Fruit fly (Drosophila melanogaster): ENCODE measurements around the gene CG17292.

The CG17292 gene

DNA sequence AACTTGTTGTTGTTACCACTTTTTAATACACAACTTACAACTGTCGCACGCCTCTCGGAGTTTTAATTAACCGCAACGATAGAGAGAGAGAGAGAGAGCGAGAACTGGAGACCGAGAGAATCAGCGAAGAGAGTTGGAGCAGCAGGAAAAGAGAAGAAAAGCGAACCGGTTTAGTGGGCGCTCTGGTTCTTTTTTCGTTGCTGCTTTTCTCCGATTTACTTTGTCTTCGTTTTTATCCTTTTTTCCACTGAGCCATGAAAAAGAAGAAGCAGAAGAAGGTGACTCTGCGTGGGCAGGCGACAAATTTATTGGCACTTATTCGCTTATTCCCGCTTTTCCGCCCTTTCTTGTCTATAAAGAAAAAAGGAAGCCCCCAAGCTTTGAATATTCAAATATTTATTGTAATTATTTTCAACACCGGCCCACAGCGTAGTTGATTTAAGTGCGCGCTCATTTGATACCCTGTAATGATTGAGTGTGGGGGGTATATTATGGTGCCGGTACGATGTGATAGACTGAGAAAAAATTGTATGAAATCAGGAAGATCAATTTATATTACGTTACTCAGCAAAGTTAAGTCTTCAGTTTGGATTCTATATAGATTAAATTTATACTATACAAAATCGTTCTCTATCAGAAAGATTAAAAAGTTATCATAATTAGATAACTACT, 50.1 kb downstream of the CG17292 start (continued):
- TF ChIP-seq rib (GFP tag; IDR thresholded peaks at IDR 0.05), result no peak
- no peak for TF ChIP-seq Elba2 (GFP tag; optimal IDR thresholded peaks at IDR 0.05)
- TF ChIP-seq CoRest (tag; optimal IDR thresholded peaks at IDR 0.05), result peak; percentile 16
- no peak for TF ChIP-seq CG31441 (GFP tag; IDR thresholded peaks at IDR 0.05)
- peak; percentile 92 for TF ChIP-seq nom (GFP tag; optimal IDR thresholded peaks at IDR 0.05)
- TF ChIP-seq HLH3B (GFP tag; IDR thresholded peaks at IDR 0.05), result no peak
- TF ChIP-seq Max (GFP tag; optimal IDR thresholded peaks at IDR 0.05), result no peak
- TF ChIP-seq ara (GFP tag; IDR thresholded peaks at IDR 0.05), result no peak
- TF ChIP-seq Xrp1 (GFP tag; IDR thresholded peaks at IDR 0.05), result no peak
- TF ChIP-seq CG17912 (GFP tag; optimal IDR thresholded peaks at IDR 0.05), result no peak
- TF ChIP-seq gcm (GFP tag; optimal IDR thresholded peaks at IDR 0.05), result no peak
- TF ChIP-seq az2 (GFP tag; optimal IDR thresholded peaks at IDR 0.05), result peak; percentile 5
- peak; percentile 11 for TF ChIP-seq PHDP (tag; optimal IDR thresholded peaks at IDR 0.05)
- no peak for TF ChIP-seq Opbp (GFP tag; IDR thresholded peaks at IDR 0.05; ENCODE audit: partially characterized antibody)
- peak; percentile 6; the same call in 1 of the 2 replicates for TF ChIP-seq CG9932 (GFP tag; IDR thresholded peaks at IDR 0.05)
- no peak for TF ChIP-seq maf-S (GFP tag; optimal IDR thresholded peaks at IDR 0.05)
- peak; percentile 77 for TF ChIP-seq sens (GFP tag)
- peak; percentile 8 for TF ChIP-seq grau (tag; optimal IDR thresholded peaks at IDR 0.05)
- TF ChIP-seq fu2 (GFP tag; optimal IDR thresholded peaks at IDR 0.05), result no peak
- TF ChIP-seq CG12769 (tag; optimal IDR thresholded peaks at IDR 0.05), result no peak
- TF ChIP-seq sd (tag; optimal IDR thresholded peaks at IDR 0.05), result no peak
- peak; percentile 14 for TF ChIP-seq yki (optimal IDR thresholded peaks at IDR 0.05)
- no peak for TF ChIP-seq unc-4 (GFP tag; IDR thresholded peaks at IDR 0.05; ENCODE audit: partially characterized antibody)
- no peak for TF ChIP-seq esg (GFP tag; conservative IDR thresholded peaks at IDR 0.05)
- TF ChIP-seq pnt (GFP tag; optimal IDR thresholded peaks at IDR 0.05), result no peak
- TF ChIP-seq kni (GFP tag; optimal IDR thresholded peaks at IDR 0.05), result peak; percentile 10
- TF ChIP-seq vnd (GFP tag; IDR thresholded peaks at IDR 0.05; ENCODE audit: partially characterized antibody), result no peak
- no peak for TF ChIP-seq CG1647 (GFP tag; optimal IDR thresholded peaks at IDR 0.05)
- TF ChIP-seq vfl (GFP tag; optimal IDR thresholded peaks at IDR 0.05), result no peak
- TF ChIP-seq CG7987 (GFP tag; optimal IDR thresholded peaks at IDR 0.05), result no peak
- no peak for TF ChIP-seq tll (GFP tag; optimal IDR thresholded peaks at IDR 0.05)
- TF ChIP-seq trem (tag; optimal IDR thresholded peaks at IDR 0.05), result no peak
- no peak for TF ChIP-seq CG34422 (GFP tag; IDR thresholded peaks at IDR 0.05)
- TF ChIP-seq corto (GFP tag; optimal IDR thresholded peaks at IDR 0.05), result no peak
- TF ChIP-seq CG8944 (GFP tag; optimal IDR thresholded peaks at IDR 0.05), result no peak
- TF ChIP-seq CG31224 (GFP tag; IDR thresholded peaks at IDR 0.05), result no peak
- no peak for TF ChIP-seq HLH4C (GFP tag; IDR thresholded peaks at IDR 0.05; ENCODE audit: partially characterized antibody)
- peak; percentile 75 for TF ChIP-seq D19B (GFP tag; optimal IDR thresholded peaks at IDR 0.05)
- no peak for TF ChIP-seq Optix (GFP tag; IDR thresholded peaks at IDR 0.05)
- no peak for TF ChIP-seq C15 (GFP tag; IDR thresholded peaks at IDR 0.05)
- no peak for TF ChIP-seq CG4730 (GFP tag; IDR thresholded peaks at IDR 0.05)
- no peak for TF ChIP-seq Sry-δ (GFP tag; optimal IDR thresholded peaks at IDR 0.05)
- no peak for TF ChIP-seq hkb (optimal IDR thresholded peaks at IDR 0.05)
- no peak for TF ChIP-seq hkb (GFP tag; IDR thresholded peaks at IDR 0.05)
- no peak for TF ChIP-seq CG11456 (GFP tag; IDR thresholded peaks at IDR 0.05)
- TF ChIP-seq CG11247 (GFP tag; IDR thresholded peaks at IDR 0.05), result no peak
- no peak for TF ChIP-seq CG10959 (GFP tag; IDR thresholded peaks at IDR 0.05)
- TF ChIP-seq fd96Cb (tag; optimal IDR thresholded peaks at IDR 0.05), result no peak
- no peak for TF ChIP-seq Oaz (GFP tag; IDR thresholded peaks at IDR 0.05)
- TF ChIP-seq CG10565 (GFP tag; optimal IDR thresholded peaks at IDR 0.05), result no peak
- no peak for TF ChIP-seq Spps (tag; optimal IDR thresholded peaks at IDR 0.05)
- no peak for TF ChIP-seq ems (GFP tag; optimal IDR thresholded peaks at IDR 0.05)
